Worm (Caenorhabditis elegans): ENCODE data around the gene mdt-1.2.

The mdt-1.2 gene

DNA sequence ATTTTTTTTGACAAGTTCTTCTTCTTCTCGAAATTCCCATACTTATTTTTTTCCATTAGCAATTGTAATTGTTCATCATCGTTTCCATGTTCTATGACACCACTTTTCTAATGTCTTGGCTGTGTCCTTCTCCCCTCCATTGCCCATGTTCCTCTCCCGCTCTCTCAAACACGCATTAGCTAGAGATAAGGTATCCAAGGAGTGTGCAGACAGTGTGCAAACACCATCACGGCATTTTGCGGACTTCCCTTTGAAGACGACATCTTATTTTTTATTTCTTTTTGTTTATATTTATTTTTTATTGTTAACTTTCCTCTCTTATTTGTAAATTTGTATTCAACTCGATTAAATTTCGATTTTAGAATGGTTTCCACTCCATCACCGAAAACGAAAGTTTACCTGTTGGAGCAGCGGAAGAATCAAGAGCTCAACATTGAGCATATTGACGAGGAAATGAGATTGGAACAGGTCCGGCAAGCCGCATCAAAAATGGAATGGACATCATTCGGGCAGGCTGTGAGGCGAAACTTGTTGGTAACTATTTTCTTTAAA lies at the start of gene mdt-1.2:
Gene mdt-1.2 (plus strand): TSS at position 363 of the 552 bp plus-strand sequence.
- TF ChIP-seq lin-39 (tag; optimal IDR thresholded peaks at IDR 0.05) = no peak
- peak; percentile 73 for TF ChIP-seq sma-9 (GFP tag; optimal IDR thresholded peaks at IDR 0.05)
- TF ChIP-seq sma-9 (tag; optimal IDR thresholded peaks at IDR 0.05) = no peak
- TF ChIP-seq ztf-4 (tag; optimal IDR thresholded peaks at IDR 0.05) = peak; percentile 37
- TF ChIP-seq lsy-2 (tag; optimal IDR thresholded peaks at IDR 0.05) = peak; percentile 49 to 81
- peak; percentile 1 for TF ChIP-seq snpc-4 (tag; optimal IDR thresholded peaks at IDR 0.05)
- TF ChIP-seq sma-3 (GFP tag; optimal IDR thresholded peaks at IDR 0.05) = no peak
- TF ChIP-seq sem-4 (tag; optimal IDR thresholded peaks at IDR 0.05) = peak; percentile 47
- TF ChIP-seq nhr-129 (tag; optimal IDR thresholded peaks at IDR 0.05) = peak; percentile 81
- TF ChIP-seq elt-1 (tag; optimal IDR thresholded peaks at IDR 0.05) = no peak
- TF ChIP-seq egl-27 (tag; optimal IDR thresholded peaks at IDR 0.05) = peak; percentile 85
- TF ChIP-seq zag-1 (tag; optimal IDR thresholded peaks at IDR 0.05) = peak; percentile 50
- TF ChIP-seq alr-1 (tag; optimal IDR thresholded peaks at IDR 0.05) = no peak
- no peak for TF ChIP-seq nhr-23 (tag; optimal IDR thresholded peaks at IDR 0.05)
- no peak for TF ChIP-seq lin-13 (GFP tag; optimal IDR thresholded peaks at IDR 0.05)
- TF ChIP-seq mab-5 (tag; optimal IDR thresholded peaks at IDR 0.05) = peak; percentile 11
- peak; percentile 74 for TF ChIP-seq F13H6.1 (tag; optimal IDR thresholded peaks at IDR 0.05)
- peak; percentile 83 for TF ChIP-seq unc-55 (GFP tag; optimal IDR thresholded peaks at IDR 0.05)
- TF ChIP-seq nhr-6 (tag; optimal IDR thresholded peaks at IDR 0.05) = peak; percentile 59
- TF ChIP-seq C34F6.9 (tag; optimal IDR thresholded peaks at IDR 0.05) = peak; percentile 83
- TF ChIP-seq nhr-21 (tag; optimal IDR thresholded peaks at IDR 0.05) = peak; percentile 67
- TF ChIP-seq crh-2 (tag; optimal IDR thresholded peaks at IDR 0.05) = peak; percentile 81
- no peak for TF ChIP-seq ama-1 (optimal IDR thresholded peaks at IDR 0.05)
- TF ChIP-seq blmp-1 (tag; optimal IDR thresholded peaks at IDR 0.05; ENCODE audit: insufficient read depth) = peak; percentile 34
- TF ChIP-seq lin-11 (tag; optimal IDR thresholded peaks at IDR 0.05) = peak; percentile 59
- no peak for TF ChIP-seq gmeb-1 (tag; optimal IDR thresholded peaks at IDR 0.05)
- no peak for TF ChIP-seq mdl-1 (tag; optimal IDR thresholded peaks at IDR 0.05)
- no peak for TF ChIP-seq nhr-11 (tag; optimal IDR thresholded peaks at IDR 0.05)
- TF ChIP-seq elt-3 (tag; optimal IDR thresholded peaks at IDR 0.05) = no peak
- peak; percentile 73 for TF ChIP-seq fos-1 (tag; optimal IDR thresholded peaks at IDR 0.05)

DNA sequence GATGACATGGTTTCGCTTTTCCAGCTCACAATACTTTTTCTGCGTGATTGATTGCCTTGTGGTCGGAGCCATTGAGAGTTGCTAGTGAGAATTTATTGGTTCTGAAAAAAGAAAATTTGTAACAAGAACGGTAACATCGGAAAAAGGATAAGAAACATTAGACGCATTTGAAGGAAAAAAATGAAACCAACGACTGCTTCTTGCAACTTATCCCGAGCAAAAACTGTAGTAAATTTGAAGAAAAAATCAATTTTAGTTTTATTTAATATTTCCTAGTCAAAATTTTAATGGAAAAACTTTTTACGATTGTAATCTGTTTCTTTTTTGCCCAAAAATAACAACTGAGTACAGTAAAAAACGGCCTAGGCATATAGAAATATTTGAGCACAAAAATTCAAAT lies 43.7 kb upstream of the mdt-1.2 start, which contains the start of gene lido-4:
Gene lido-4 (minus strand): TSS at position 101 of the 400 bp plus-strand sequence.
- no peak for TF ChIP-seq mab-5 (tag; optimal IDR thresholded peaks at IDR 0.05)
- no peak for TF ChIP-seq ama-1 (optimal IDR thresholded peaks at IDR 0.05)
- TF ChIP-seq ceh-82 (tag; optimal IDR thresholded peaks at IDR 0.05) = no peak
- no peak for TF ChIP-seq zag-1 (tag; optimal IDR thresholded peaks at IDR 0.05)
- no peak for TF ChIP-seq nhr-23 (tag; optimal IDR thresholded peaks at IDR 0.05)
- no peak for TF ChIP-seq nhr-77 (tag; optimal IDR thresholded peaks at IDR 0.05)
- TF ChIP-seq sma-3 (GFP tag; optimal IDR thresholded peaks at IDR 0.05) = no peak
- no peak for TF ChIP-seq elt-1 (tag; optimal IDR thresholded peaks at IDR 0.05)

DNA sequence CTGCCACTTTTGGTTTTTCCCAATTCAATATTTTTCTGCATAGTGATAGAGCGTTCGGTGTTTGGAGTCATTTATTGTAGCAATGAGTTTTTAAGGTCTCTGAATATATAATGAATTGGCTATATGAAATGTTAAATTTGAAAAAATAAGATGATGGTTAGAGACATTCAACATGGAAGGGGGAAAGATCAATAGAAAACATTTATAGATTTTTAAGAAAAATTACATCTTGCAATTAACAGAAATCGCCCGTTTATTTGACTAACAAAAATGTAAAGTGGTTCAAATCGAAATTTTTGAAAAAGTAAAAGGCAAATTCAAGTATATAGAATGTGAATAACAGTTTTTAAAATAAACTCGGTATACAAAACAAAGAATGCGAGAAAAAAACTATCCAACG lies 40.8 kb upstream of the mdt-1.2 start, which contains the start of gene lido-5:
Gene lido-5 (minus strand): TSS at position 101 of the 400 bp plus-strand sequence.
- no peak for TF ChIP-seq R02D3.7 (tag; optimal IDR thresholded peaks at IDR 0.05)
- TF ChIP-seq ztf-4 (tag; optimal IDR thresholded peaks at IDR 0.05) = no peak
- no peak for TF ChIP-seq F13H6.1 (tag; optimal IDR thresholded peaks at IDR 0.05)
- no peak for TF ChIP-seq alr-1 (tag; optimal IDR thresholded peaks at IDR 0.05)
- TF ChIP-seq elt-1 (tag; optimal IDR thresholded peaks at IDR 0.05) = no peak
- no peak for TF ChIP-seq mbf-1 (tag; optimal IDR thresholded peaks at IDR 0.05)
- TF ChIP-seq unc-62 (GFP tag; optimal IDR thresholded peaks at IDR 0.05) = no peak
- no peak for TF ChIP-seq unc-55 (GFP tag; optimal IDR thresholded peaks at IDR 0.05)
- TF ChIP-seq gmeb-1 (tag; optimal IDR thresholded peaks at IDR 0.05) = no peak
- TF ChIP-seq nhr-10 (tag; optimal IDR thresholded peaks at IDR 0.05) = no peak
- no peak for TF ChIP-seq nhr-23 (tag; optimal IDR thresholded peaks at IDR 0.05)
- TF ChIP-seq ztf-1 (GFP tag; conservative IDR thresholded peaks at IDR 0.05) = no peak
- TF ChIP-seq ceh-82 (tag; optimal IDR thresholded peaks at IDR 0.05) = no peak
- no peak for TF ChIP-seq egl-27 (tag; optimal IDR thresholded peaks at IDR 0.05)

DNA sequence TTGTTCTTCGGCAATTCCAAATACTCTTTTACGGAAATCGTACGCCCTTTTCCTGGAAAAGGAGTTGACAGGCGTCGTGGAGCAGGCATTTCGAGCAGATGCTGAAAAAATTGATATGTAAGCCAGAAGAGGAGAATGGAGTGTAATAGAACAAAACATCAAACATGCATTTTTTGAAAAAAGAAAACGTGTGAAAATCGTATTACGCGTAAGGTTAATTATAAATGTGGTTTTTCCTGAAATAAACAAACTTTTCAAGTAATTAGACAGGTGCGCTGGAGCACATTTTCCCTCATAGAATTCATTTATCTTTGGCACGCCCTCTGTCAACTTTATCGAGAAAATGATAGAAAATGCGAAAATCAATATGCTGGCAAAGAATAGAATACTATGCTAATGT lies 36.2 kb upstream of the mdt-1.2 start, which contains the start of gene lido-6:
Gene lido-6 (minus strand): TSS at position 101 of the 400 bp plus-strand sequence.
- TF ChIP-seq unc-62 (GFP tag; optimal IDR thresholded peaks at IDR 0.05) (no peak), Y55F3AM.14 (GFP tag; optimal IDR thresholded peaks at IDR 0.05) (no peak), ceh-16 (tag; optimal IDR thresholded peaks at IDR 0.05) (no peak), alr-1 (tag; optimal IDR thresholded peaks at IDR 0.05) (no peak)

Data from whole organism, L2 larva.